Worm (Caenorhabditis elegans) whole organism, young adult: Measurements from ENCODE around the gene che-7.

ENCODE experiments used
- B0035.1 ChIP-seq: sonication (generic microtip); optimal IDR thresholded peaks from 2 replicates; lab custom pipeline; 2016; ENCODE audit warnings: missing genetic modification characterization, mild to moderate bottlenecking, missing compliant biosample characterization, missing genotype, missing genetic modification reagents
- B0261.1 ChIP-seq: sonication (generic microtip); optimal IDR thresholded peaks from 2 replicates; lab custom pipeline; 2016; ENCODE audit warnings: mild to moderate bottlenecking, missing genetic modification characterization, moderate library complexity, missing compliant biosample characterization
- B0336.3 ChIP-seq: fragments of 200-800 bp; sonication (Bioruptor generic); IDR thresholded peaks from 2 replicates; pipeline ENCODE4 v1.3.6; 2022; ENCODE audit warnings: missing genetic modification characterization, missing compliant biosample characterization
- C17E4.6 ChIP-seq: fragments of 200-800 bp; sonication (Bioruptor generic); IDR thresholded peaks from 2 replicates; pipeline ENCODE4 v1.3.6; 2022; ENCODE audit warnings: missing genetic modification reagents, missing genetic modification characterization, missing compliant biosample characterization
- F10E7.11 ChIP-seq: sonication (generic microtip); optimal IDR thresholded peaks from 2 replicates; lab custom pipeline; 2017; ENCODE audit warnings: mild to moderate bottlenecking, missing genetic modification characterization, moderate library complexity, missing compliant biosample characterization
- F23B12.7 ChIP-seq: sonication (generic microtip); optimal IDR thresholded peaks from 2 replicates; lab custom pipeline; 2017; ENCODE audit warnings: missing genetic modification characterization, mild to moderate bottlenecking, missing compliant biosample characterization, antibody characterized with exemption, moderate library complexity; ENCODE audit not compliant: insufficient read depth
- F37B4.10 ChIP-seq: fragments of 200-800 bp; sonication (Bioruptor generic); IDR thresholded peaks from 2 replicates; pipeline ENCODE4 v1.3.6; 2022; ENCODE audit warnings: missing genetic modification characterization, missing compliant biosample characterization
- F39B2.1 ChIP-seq: fragments of 200-800 bp; sonication (Bioruptor generic); IDR thresholded peaks from 2 replicates; pipeline ENCODE4 v1.3.6; 2022; ENCODE audit warnings: missing genetic modification reagents, missing genetic modification characterization, missing compliant biosample characterization
- F55B11.4 ChIP-seq: sonication (generic microtip); optimal IDR thresholded peaks from 2 replicates; lab custom pipeline; 2016; ENCODE audit warnings: missing compliant biosample characterization, missing genetic modification characterization, borderline replicate concordance; ENCODE audit not compliant: insufficient read depth
- T07F8.4 ChIP-seq: sonication (generic microtip); optimal IDR thresholded peaks from 2 replicates; lab custom pipeline; 2016; ENCODE audit warnings: mild to moderate bottlenecking, missing genetic modification characterization, moderate library complexity, missing compliant biosample characterization
- Y53F4B.3 ChIP-seq: fragments of 200-800 bp; sonication (Bioruptor generic); IDR thresholded peaks from 2 replicates; pipeline ENCODE4 v1.3.6; 2022; ENCODE audit warnings: missing genetic modification reagents, missing genetic modification characterization, missing compliant biosample characterization
- Y95B8A.8 ChIP-seq: fragments of 200-800 bp; sonication (Bioruptor generic); IDR thresholded peaks from 2 replicates; pipeline ENCODE4 v1.3.6; 2022; ENCODE audit warnings: missing genetic modification reagents, missing genetic modification characterization, missing compliant biosample characterization
- ama-1 ChIP-seq, 3 experiments: fragments of 150-350 bp in 1 of 3; sonication (generic microtip) in 2 of 3; optimal IDR thresholded peaks; 2 replicates each; lab custom pipeline; 2014 to 2018; ENCODE audit warnings: missing biosample characterization in 2 of 3, missing genetic modification characterization in 2 of 3, missing genetic modification reagents in 2 of 3
- aptf-2 ChIP-seq: fragments of 200-800 bp; sonication (Bioruptor generic); conservative IDR thresholded peaks from 2 replicates; pipeline ENCODE4 v1.3.6; 2022; ENCODE audit warnings: missing genetic modification reagents, missing genetic modification characterization, missing compliant biosample characterization
- aptf-3 ChIP-seq: fragments of 200-800 bp; sonication (Bioruptor generic); IDR thresholded peaks from 2 replicates; pipeline ENCODE4 v1.3.6; 2022; ENCODE audit warnings: missing genetic modification characterization, missing compliant biosample characterization
- athp-1 ChIP-seq: sonication (generic microtip); optimal IDR thresholded peaks from 2 replicates; lab custom pipeline; 2017; ENCODE audit warnings: mild to moderate bottlenecking, missing genetic modification characterization, missing compliant biosample characterization
- ccch-3 ChIP-seq: fragments of 200-800 bp; sonication (Bioruptor generic); optimal IDR thresholded peaks from 2 replicates; lab custom pipeline; 2018; ENCODE audit warnings: mild to moderate bottlenecking, missing genetic modification characterization, missing compliant biosample characterization
- cebp-1 ChIP-seq, 2 experiments: fragments of 200-800 bp in 1 of 2; sonication (Bioruptor generic) in 1 of 2; sonication (generic microtip) in 1 of 2; IDR thresholded peaks in 1 of 2; optimal IDR thresholded peaks in 1 of 2; 2 replicates each; pipeline versions ENCODE4 v1.3.6 to Lab custom; 2017 to 2022; ENCODE audit warnings: missing compliant biosample characterization in 2 of 2, missing genetic modification characterization in 2 of 2, mild to moderate bottlenecking in 1 of 2, missing genetic modification reagents in 1 of 2, moderate library complexity in 1 of 2
- egl-18 ChIP-seq: fragments of 200-800 bp; sonication (Bioruptor generic); IDR thresholded peaks from 2 replicates; pipeline ENCODE4 v1.3.6; 2022; ENCODE audit warnings: missing genetic modification reagents, missing genetic modification characterization, missing compliant biosample characterization
- egrh-3 ChIP-seq: fragments of 200-800 bp; sonication (Bioruptor generic); IDR thresholded peaks from 2 replicates; pipeline ENCODE4 v1.3.6; 2022; ENCODE audit warnings: missing genetic modification reagents, missing genetic modification characterization, missing compliant biosample characterization
- ets-4 ChIP-seq: fragments of 200-800 bp; sonication (Bioruptor generic); optimal IDR thresholded peaks from 2 replicates; lab custom pipeline; 2018; ENCODE audit warnings: mild to moderate bottlenecking, missing genetic modification characterization, missing compliant biosample characterization
- him-1 ChIP-seq: sonication (generic microtip); optimal IDR thresholded peaks from 2 replicates; lab custom pipeline; 2016; ENCODE audit warnings: missing genotype, missing genetic modification reagents, missing genetic modification characterization, missing compliant biosample characterization
- hmg-20 ChIP-seq: fragments of 200-800 bp; sonication (Bioruptor generic); IDR thresholded peaks from 2 replicates; pipeline ENCODE4 v1.3.6; 2022; ENCODE audit warnings: missing genetic modification reagents, missing genetic modification characterization, missing compliant biosample characterization
- lin-26 ChIP-seq: fragments of 200-800 bp; sonication (Bioruptor generic); IDR thresholded peaks from 2 replicates; pipeline ENCODE4 v1.3.6; 2022; ENCODE audit warnings: missing genetic modification reagents, missing genetic modification characterization, missing compliant biosample characterization
- lin-54 ChIP-seq: fragments of 200-800 bp; sonication (Bioruptor generic); optimal IDR thresholded peaks from 2 replicates; lab custom pipeline; 2018; ENCODE audit warnings: mild to moderate bottlenecking, missing genetic modification characterization, missing compliant biosample characterization
- lir-1 ChIP-seq: fragments of 200-800 bp; sonication (Bioruptor generic); conservative IDR thresholded peaks from 2 replicates; pipeline ENCODE4 v1.3.6; 2022; ENCODE audit warnings: missing genetic modification reagents, missing genetic modification characterization, missing compliant biosample characterization
- madf-10 ChIP-seq: sonication (generic microtip); optimal IDR thresholded peaks from 2 replicates; lab custom pipeline; 2016; ENCODE audit warnings: mild to moderate bottlenecking, missing genetic modification characterization, missing compliant biosample characterization
- madf-3 ChIP-seq: fragments of 200-800 bp; sonication (Bioruptor generic); IDR thresholded peaks from 2 replicates; pipeline ENCODE4 v1.3.6; 2022; ENCODE audit warnings: missing genetic modification reagents, missing genetic modification characterization, missing compliant biosample characterization
- mcd-1 ChIP-seq: fragments of 200-800 bp; sonication (Bioruptor generic); IDR thresholded peaks from 2 replicates; pipeline ENCODE4 v1.3.6; 2022; ENCODE audit warnings: missing genetic modification reagents, missing genetic modification characterization, missing compliant biosample characterization
- mel-28 ChIP-seq: sonication (generic microtip); optimal IDR thresholded peaks from 2 replicates; lab custom pipeline; 2016; ENCODE audit warnings: borderline replicate concordance, mild to moderate bottlenecking, missing genetic modification characterization, missing compliant biosample characterization
- nfyb-1 ChIP-seq: fragments of 200-800 bp; sonication (Bioruptor generic); IDR thresholded peaks from 2 replicates; pipeline ENCODE4 v1.3.6; 2022; ENCODE audit warnings: missing genetic modification reagents, missing genetic modification characterization, missing compliant biosample characterization
- nhr-120 ChIP-seq: fragments of 200-800 bp; sonication (Bioruptor generic); IDR thresholded peaks from 2 replicates; pipeline ENCODE4 v1.3.6; 2022; ENCODE audit warnings: missing genetic modification characterization, missing compliant biosample characterization
- nhr-90 ChIP-seq: sonication (generic microtip); optimal IDR thresholded peaks from 2 replicates; lab custom pipeline; 2016; ENCODE audit warnings: missing genotype, mild to moderate bottlenecking, missing genetic modification characterization, missing compliant biosample characterization
- pbrm-1 ChIP-seq: fragments of 200-800 bp; sonication (Bioruptor generic); IDR thresholded peaks from 2 replicates; pipeline ENCODE4 v1.3.6; 2022; ENCODE audit warnings: missing genetic modification reagents, missing genetic modification characterization, missing compliant biosample characterization
- rcor-1 ChIP-seq: fragments of 200-800 bp; sonication (Bioruptor generic); IDR thresholded peaks from 2 replicates; pipeline ENCODE4 v1.3.6; 2022; ENCODE audit warnings: missing genetic modification reagents, missing genetic modification characterization, missing compliant biosample characterization
- rpc-1 ChIP-seq, 2 experiments: fragments of 150-350 bp in 1 of 2; sonication (generic microtip) in 1 of 2; optimal IDR thresholded peaks; 2 replicates each; lab custom pipeline; 2014 to 2018; ENCODE audit warnings: missing biosample characterization in 1 of 2, missing genetic modification characterization in 1 of 2, missing genetic modification reagents in 1 of 2, missing genotype in 1 of 2
- snpc-1.1 ChIP-seq: sonication (generic microtip); optimal IDR thresholded peaks from 2 replicates; lab custom pipeline; 2017; ENCODE audit warnings: missing genetic modification characterization, mild to moderate bottlenecking, missing compliant biosample characterization, antibody characterized with exemption, moderate library complexity, missing genotype, missing genetic modification reagents; ENCODE audit not compliant: insufficient read depth
- zfh-2 ChIP-seq: fragments of 200-800 bp; sonication (Bioruptor generic); conservative IDR thresholded peaks from 2 replicates; pipeline ENCODE4 v1.3.6; 2022; ENCODE audit warnings: missing genetic modification reagents, missing genetic modification characterization, missing compliant biosample characterization
- zim-3 ChIP-seq: sonication (generic microtip); optimal IDR thresholded peaks from 2 replicates; lab custom pipeline; 2017; ENCODE audit warnings: mild to moderate bottlenecking, missing genetic modification characterization, moderate library complexity, missing compliant biosample characterization
- ztf-18 ChIP-seq: sonication (generic microtip); optimal IDR thresholded peaks from 2 replicates; lab custom pipeline; 2016; ENCODE audit warnings: missing genotype, mild to moderate bottlenecking, missing genetic modification characterization, missing compliant biosample characterization
- ztf-26 ChIP-seq: sonication (generic microtip); optimal IDR thresholded peaks from 2 replicates; lab custom pipeline; 2017; ENCODE audit warnings: missing genetic modification characterization, missing compliant biosample characterization
- ztf-28 ChIP-seq: fragments of 200-800 bp; sonication (Bioruptor generic); IDR thresholded peaks from 2 replicates; pipeline ENCODE4 v1.3.6; 2022; ENCODE audit warnings: missing genetic modification reagents, missing genetic modification characterization, missing compliant biosample characterization

Gene che-7

ce11 chrV:7983381-7984052 is 14.5 kb upstream of the che-7 start, which contains the start of the genes natb-1 and abhd-12 (continued):
- TF ChIP-seq mel-28 (tag; lab: Kevin White, UChicago): no peak
- TF ChIP-seq ztf-26 (tag; lab: Kevin White, UChicago): no peak
- TF ChIP-seq madf-10 (tag; lab: Kevin White, UChicago): no peak
- TF ChIP-seq ama-1 (optimal IDR thresholded peaks at IDR 0.05; lab: Kevin White, UChicago): no peak
- TF ChIP-seq ama-1 (GFP tag; optimal IDR thresholded peaks at IDR 0.05; lab: Kevin White, UChicago): no peak
- TF ChIP-seq ets-4 (GFP tag; lab: Kevin White, UChicago): no peak
- no peak for TF ChIP-seq mcd-1 (GFP tag; lab: Robert Waterston, UW)
- TF ChIP-seq lin-26 (GFP tag; lab: Robert Waterston, UW): no peak
- no peak for TF ChIP-seq aptf-2 (GFP tag; lab: Robert Waterston, UW)
- TF ChIP-seq F55B11.4: no peak
- no peak for TF ChIP-seq madf-3 (GFP tag; lab: Robert Waterston, UW)
- no peak for TF ChIP-seq hmg-20 (GFP tag; lab: Robert Waterston, UW)
- TF ChIP-seq zfh-2 (GFP tag; lab: Robert Waterston, UW): no peak
- TF ChIP-seq zim-3: no peak
- no peak for TF ChIP-seq F39B2.1
- peak; percentile 3 for TF ChIP-seq ztf-18 (tag; lab: Kevin White, UChicago)
- TF ChIP-seq B0261.1 (tag; lab: Kevin White, UChicago): no peak
- TF ChIP-seq athp-1 (tag; lab: Kevin White, UChicago): no peak
- no peak for TF ChIP-seq B0035.1 (tag; lab: Kevin White, UChicago)
- TF ChIP-seq snpc-1.1: no peak
- no peak for TF ChIP-seq T07F8.4 (tag; lab: Kevin White, UChicago)
- peak; percentile 1 for TF ChIP-seq lin-54
- peak; percentile 10 for TF ChIP-seq F23B12.7 (tag; lab: Kevin White, UChicago)
- TF ChIP-seq Y53F4B.3: no peak
- TF ChIP-seq him-1 (tag; lab: Kevin White, UChicago): no peak
- no peak for TF ChIP-seq F10E7.11
- TF ChIP-seq cebp-1 (GFP tag; IDR thresholded peaks at IDR 0.05; lab: Robert Waterston, UW): no peak
- TF ChIP-seq cebp-1 (tag; optimal IDR thresholded peaks at IDR 0.05; lab: Kevin White, UChicago): peak; percentile 46
- no peak for TF ChIP-seq aptf-3
- no peak for TF ChIP-seq Y95B8A.8
- no peak for TF ChIP-seq egrh-3
- no peak for TF ChIP-seq rcor-1 (GFP tag; lab: Robert Waterston, UW)
- TF ChIP-seq lir-1: no peak
- TF ChIP-seq F37B4.10: no peak
- TF ChIP-seq nhr-90 (tag; lab: Kevin White, UChicago): no peak
- TF ChIP-seq nhr-120: no peak
- no peak for TF ChIP-seq B0336.3 (GFP tag; lab: Robert Waterston, UW)
- no peak for TF ChIP-seq ccch-3
- no peak for TF ChIP-seq egl-18
- no peak for TF ChIP-seq pbrm-1 (GFP tag; lab: Robert Waterston, UW)
- no peak for TF ChIP-seq rpc-1 (optimal IDR thresholded peaks at IDR 0.05; lab: Kevin White, UChicago)
- TF ChIP-seq rpc-1 (tag; optimal IDR thresholded peaks at IDR 0.05; lab: Kevin White, UChicago): no peak
- no peak for TF ChIP-seq C17E4.6 (GFP tag; lab: Robert Waterston, UW)
- no peak for TF ChIP-seq nfyb-1
- no peak for TF ChIP-seq ztf-28 (GFP tag; lab: Robert Waterston, UW)
- TF ChIP-seq, all 124 proteins: peak for 8
